Worm (Caenorhabditis elegans) whole organism, early embryonic: ENCODE measurements around the gene sym-3.

Experiments used
- B0310.2 ChIP-seq: sonication (generic microtip); optimal IDR thresholded peaks from 2 replicates; lab custom pipeline; 2016; ENCODE audit warnings: mild to moderate bottlenecking, missing genetic modification characterization, missing compliant biosample characterization
- ama-1 ChIP-seq: fragments of 150-350 bp; optimal IDR thresholded peaks from 2 replicates; lab custom pipeline; 2014
- ceh-13 ChIP-seq: fragments of 200-800 bp; sonication (Bioruptor generic); optimal IDR thresholded peaks from 2 replicates; lab custom pipeline; 2018; ENCODE audit warnings: mild to moderate bottlenecking, missing genetic modification characterization, missing compliant biosample characterization
- flt-1 ChIP-seq: fragments of 200-800 bp; sonication (Bioruptor generic); IDR thresholded peaks from 2 replicates; pipeline ENCODE4 v1.3.6; 2022; ENCODE audit warnings: missing genetic modification characterization, missing compliant biosample characterization
- hmg-4 ChIP-seq: fragments of 200-800 bp; sonication (Bioruptor generic); optimal IDR thresholded peaks from 2 replicates; lab custom pipeline; 2018; ENCODE audit warnings: mild to moderate bottlenecking, missing genetic modification characterization, missing compliant biosample characterization
- pes-1 ChIP-seq: fragments of 200-800 bp; sonication (Bioruptor generic); IDR thresholded peaks from 2 replicates; pipeline ENCODE4 v1.3.6; 2022; ENCODE audit warnings: missing genetic modification reagents, missing genetic modification characterization, missing compliant biosample characterization
- tbx-37 ChIP-seq: fragments of 200-800 bp; sonication (Bioruptor generic); conservative IDR thresholded peaks from 2 replicates; pipeline ENCODE4 v1.3.6; 2022; ENCODE audit warnings: missing genetic modification reagents, missing genetic modification characterization, missing compliant biosample characterization
- tra-4 ChIP-seq: sonication (generic microtip); optimal IDR thresholded peaks from 2 replicates; lab custom pipeline; 2017; ENCODE audit warnings: missing genetic modification characterization, missing compliant biosample characterization

- TF ChIP-seq ceh-13 (GFP tag; lab: Kevin White, UChicago) (no peak), flt-1 (GFP tag; lab: Robert Waterston, UW) (no peak), hmg-4 (no peak), ama-1 (lab: Kevin White, UChicago) (no peak), tbx-37 (GFP tag; lab: Robert Waterston, UW) (no peak), B0310.2 (tag; lab: Kevin White, UChicago) (no peak), tra-4 (no peak), pes-1 (GFP tag; lab: Robert Waterston, UW) (no peak)
Measured at ce11 chrX:5753141-5753540, 20.4 kb upstream of the sym-3 start.
